Fruit fly (Drosophila melanogaster): Measurements from ENCODE around the gene mnb.

The mnb gene

dm6 chrX:17852457-17852856 is 34.6 kb downstream of the mnb start, which contains the start of gene CG32554:
TSS of gene CG32554 (minus strand) at chrX:17852685.
- TF ChIP-seq Dif (GFP tag; optimal IDR thresholded peaks at IDR 0.05; ENCODE audit: partially characterized antibody) (no peak), GATAd (GFP tag; optimal IDR thresholded peaks at IDR 0.05) (no peak), tai (GFP tag; optimal IDR thresholded peaks at IDR 0.05) (no peak), sage (GFP tag; optimal IDR thresholded peaks at IDR 0.05) (no peak), foxo (GFP tag; optimal IDR thresholded peaks at IDR 0.05) (no peak), pan (optimal IDR thresholded peaks at IDR 0.05) (no peak), sv (GFP tag; optimal IDR thresholded peaks at IDR 0.05) (no peak), N (GFP tag; optimal IDR thresholded peaks at IDR 0.05) (no peak), Hr83 (GFP tag; optimal IDR thresholded peaks at IDR 0.05; ENCODE audit: poor library complexity, severe bottlenecking) (no peak), Dfd (GFP tag; optimal IDR thresholded peaks at IDR 0.05) (no peak), br (GFP tag; optimal IDR thresholded peaks at IDR 0.05) (no peak), dl (GFP tag; optimal IDR thresholded peaks at IDR 0.05; ENCODE audit: insufficient read depth in 1 of 2, partially characterized antibody in 2 of 2) (no peak), ey (GFP tag; optimal IDR thresholded peaks at IDR 0.05) (no peak)

dm6 chrX:17850179-17850578 is 36.8 kb downstream of the mnb start, which contains the start of the genes CG15814 and Spt7:
TSS of gene CG15814 (minus strand) at chrX:17850342.
TSS of gene Spt7 (plus strand) at chrX:17850460.
- peak; percentile 4 for TF ChIP-seq Myc (optimal IDR thresholded peaks at IDR 0.05)
- peak; percentile 47 for TF ChIP-seq Hr83 (GFP tag; optimal IDR thresholded peaks at IDR 0.05; ENCODE audit: poor library complexity, severe bottlenecking)
- no peak for TF ChIP-seq HLH106 (tag; optimal IDR thresholded peaks at IDR 0.05)
- peak; percentile 26 for TF ChIP-seq Sp1 (GFP tag; optimal IDR thresholded peaks at IDR 0.05)
- TF ChIP-seq CG9705 (GFP tag; optimal IDR thresholded peaks at IDR 0.05): peak; percentile 17
- no peak for TF ChIP-seq Rel (GFP tag; optimal IDR thresholded peaks at IDR 0.05)
- TF ChIP-seq Rel (tag; optimal IDR thresholded peaks at IDR 0.05): peak; percentile 75
- TF ChIP-seq ey (GFP tag; optimal IDR thresholded peaks at IDR 0.05): no peak
- no peak for TF ChIP-seq GATAd (GFP tag; optimal IDR thresholded peaks at IDR 0.05)
- no peak for TF ChIP-seq Dif (GFP tag; optimal IDR thresholded peaks at IDR 0.05; ENCODE audit: partially characterized antibody)
- no peak for TF ChIP-seq N (GFP tag; optimal IDR thresholded peaks at IDR 0.05)
- no peak for TF ChIP-seq sage (GFP tag; optimal IDR thresholded peaks at IDR 0.05)
- no peak for TF ChIP-seq woc (GFP tag; optimal IDR thresholded peaks at IDR 0.05)
- TF ChIP-seq rgr (GFP tag; optimal IDR thresholded peaks at IDR 0.05): peak; percentile 23
- TF ChIP-seq br (GFP tag; optimal IDR thresholded peaks at IDR 0.05): no peak
- TF ChIP-seq h (GFP tag; optimal IDR thresholded peaks at IDR 0.05): peak; percentile 50
- TF ChIP-seq pan (optimal IDR thresholded peaks at IDR 0.05): no peak
- no peak for TF ChIP-seq usp (GFP tag; optimal IDR thresholded peaks at IDR 0.05)
- TF ChIP-seq lola (GFP tag; optimal IDR thresholded peaks at IDR 0.05): no peak
- TF ChIP-seq dmrt93B (GFP tag; optimal IDR thresholded peaks at IDR 0.05): no peak
- TF ChIP-seq foxo (GFP tag; optimal IDR thresholded peaks at IDR 0.05): no peak

dm6 chrX:17845820-17846379 is 41.1 kb downstream of the mnb start:
- TF ChIP-seq foxo (GFP tag; optimal IDR thresholded peaks at IDR 0.05): no peak
- TF ChIP-seq Rel (GFP tag; optimal IDR thresholded peaks at IDR 0.05): no peak
- TF ChIP-seq Rel (tag; optimal IDR thresholded peaks at IDR 0.05): peak; percentile 48
- no peak for TF ChIP-seq psq (GFP tag; optimal IDR thresholded peaks at IDR 0.05)

dm6 chrX:17844623-17845022 is 42.4 kb downstream of the mnb start, which contains the start of the genes CG8142 and Ucp4A:
TSS of gene CG8142 (minus strand) at chrX:17844704.
TSS of gene Ucp4A (plus strand) at chrX:17844949.
- no peak for TF ChIP-seq dl (GFP tag; optimal IDR thresholded peaks at IDR 0.05; ENCODE audit: insufficient read depth in 1 of 2, partially characterized antibody in 2 of 2)
- TF ChIP-seq Abd-B (GFP tag; optimal IDR thresholded peaks at IDR 0.05): no peak
- TF ChIP-seq rgr (GFP tag; optimal IDR thresholded peaks at IDR 0.05): peak; percentile 90
- TF ChIP-seq ey (GFP tag; optimal IDR thresholded peaks at IDR 0.05): peak; percentile 70
- TF ChIP-seq sv (GFP tag; optimal IDR thresholded peaks at IDR 0.05): peak; percentile 89
- no peak for TF ChIP-seq Hr83 (GFP tag; optimal IDR thresholded peaks at IDR 0.05; ENCODE audit: poor library complexity, severe bottlenecking)
- TF ChIP-seq h (GFP tag; optimal IDR thresholded peaks at IDR 0.05): peak; percentile 91
- TF ChIP-seq pan (optimal IDR thresholded peaks at IDR 0.05): no peak
- peak; percentile 7 for TF ChIP-seq Jra (GFP tag; optimal IDR thresholded peaks at IDR 0.05)
- peak; percentile 31 for TF ChIP-seq dsf (GFP tag; optimal IDR thresholded peaks at IDR 0.05; ENCODE audit: borderline replicate concordance)
- TF ChIP-seq foxo (GFP tag; optimal IDR thresholded peaks at IDR 0.05): peak in 1 of 2 experiments; percentile 93
- no peak for TF ChIP-seq CG32264 (GFP tag; optimal IDR thresholded peaks at IDR 0.05)
- TF ChIP-seq HLH106 (tag; optimal IDR thresholded peaks at IDR 0.05): peak; percentile 96
- TF ChIP-seq CG9705 (GFP tag; optimal IDR thresholded peaks at IDR 0.05): peak; percentile 92
- peak; percentile 91 for TF ChIP-seq Sp1 (GFP tag; optimal IDR thresholded peaks at IDR 0.05)
- no peak for TF ChIP-seq woc (GFP tag; optimal IDR thresholded peaks at IDR 0.05)
- no peak for TF ChIP-seq Dif (GFP tag; optimal IDR thresholded peaks at IDR 0.05; ENCODE audit: partially characterized antibody)
- peak; percentile 92 for TF ChIP-seq dmrt93B (GFP tag; optimal IDR thresholded peaks at IDR 0.05)
- TF ChIP-seq fru (GFP tag; optimal IDR thresholded peaks at IDR 0.05): peak; percentile 82
- TF ChIP-seq CrebA (GFP tag; optimal IDR thresholded peaks at IDR 0.05; ENCODE audit: borderline replicate concordance): no peak
- TF ChIP-seq Myc (optimal IDR thresholded peaks at IDR 0.05): no peak
- no peak for TF ChIP-seq sage (GFP tag; optimal IDR thresholded peaks at IDR 0.05)
- peak; percentile 83 for TF ChIP-seq psq (GFP tag; optimal IDR thresholded peaks at IDR 0.05)
- TF ChIP-seq Rel (GFP tag; optimal IDR thresholded peaks at IDR 0.05): peak; percentile 30
- peak; percentile 75 for TF ChIP-seq Rel (tag; optimal IDR thresholded peaks at IDR 0.05)
- TF ChIP-seq br (GFP tag; optimal IDR thresholded peaks at IDR 0.05): peak; percentile 72
- peak; percentile 84 for TF ChIP-seq OdsH (GFP tag; optimal IDR thresholded peaks at IDR 0.05)
- no peak for TF ChIP-seq tai (GFP tag; optimal IDR thresholded peaks at IDR 0.05)
- no peak for TF ChIP-seq GATAd (GFP tag; optimal IDR thresholded peaks at IDR 0.05)
